Worm (Caenorhabditis elegans) whole organism, L4 larva: ENCODE results near the gene C46F11.5.

Experiments
- F10B5.3 ChIP-seq: sonication (generic microtip); optimal IDR thresholded peaks from 2 replicates; lab custom pipeline; 2016; ENCODE audit warnings: mild to moderate bottlenecking, missing genetic modification characterization, missing compliant biosample characterization
- F37D6.2 ChIP-seq: sonication (generic microtip); optimal IDR thresholded peaks from 2 replicates; lab custom pipeline; 2016; ENCODE audit warnings: mild to moderate bottlenecking, missing genetic modification characterization, missing compliant biosample characterization
- F49E8.2 ChIP-seq: sonication (generic microtip); optimal IDR thresholded peaks from 2 replicates; lab custom pipeline; 2016; ENCODE audit warnings: missing compliant biosample characterization, mild to moderate bottlenecking, missing genetic modification characterization, borderline replicate concordance
- T20F7.1 ChIP-seq: fragments of 200-800 bp; sonication (Bioruptor generic); optimal IDR thresholded peaks from 2 replicates; lab custom pipeline; 2018; ENCODE audit warnings: mild to moderate bottlenecking, missing genetic modification characterization, missing compliant biosample characterization
- T26A8.4 ChIP-seq: fragments of 200-800 bp; sonication (Bioruptor generic); IDR thresholded peaks from 2 replicates; pipeline ENCODE4 v1.3.6; 2022; ENCODE audit warnings: missing genetic modification characterization, missing compliant biosample characterization
- Y5F2A.4 ChIP-seq: fragments of 200-800 bp; sonication (Bioruptor generic); optimal IDR thresholded peaks from 2 replicates; lab custom pipeline; 2018; ENCODE audit warnings: mild to moderate bottlenecking, missing genetic modification characterization, missing compliant biosample characterization
- Y75B8A.6 ChIP-seq: fragments of 200-800 bp; sonication (Bioruptor generic); IDR thresholded peaks from 2 replicates; pipeline ENCODE4 v1.3.6; 2022; ENCODE audit warnings: missing genetic modification reagents, missing genetic modification characterization, missing compliant biosample characterization
- aha-1 ChIP-seq: fragments of 150-350 bp; peaks from one replicate; lab custom pipeline; 2014; ENCODE audit warnings: missing biosample characterization, missing genetic modification characterization
- arid-1 ChIP-seq: fragments of 200-800 bp; sonication (Bioruptor generic); conservative IDR thresholded peaks from 2 replicates; pipeline ENCODE4 v1.3.6; 2022; ENCODE audit warnings: missing genetic modification reagents, missing genetic modification characterization, missing compliant biosample characterization
- attf-4 ChIP-seq: sonication (generic microtip); optimal IDR thresholded peaks from 3 replicates; lab custom pipeline; 2017; ENCODE audit warnings: missing biosample characterization, missing genetic modification characterization
- ceh-28 ChIP-seq: fragments of 150-350 bp; optimal IDR thresholded peaks from 2 replicates; lab custom pipeline; 2014; ENCODE audit warnings: missing biosample characterization, missing genetic modification reagents, missing genetic modification characterization
- cey-2 ChIP-seq: sonication (generic microtip); optimal IDR thresholded peaks from 3 replicates; lab custom pipeline; 2017; ENCODE audit warnings: missing genetic modification characterization, mild to moderate bottlenecking, missing compliant biosample characterization, antibody characterized with exemption, borderline replicate concordance; ENCODE audit not compliant: insufficient read depth
- dmd-6 ChIP-seq: fragments of 200-800 bp; sonication (Bioruptor generic); IDR thresholded peaks from 2 replicates; pipeline ENCODE4 v1.3.6; 2022; ENCODE audit warnings: missing genetic modification reagents, missing genetic modification characterization, missing compliant biosample characterization
- dmd-9 ChIP-seq: fragments of 200-800 bp; sonication (Bioruptor generic); IDR thresholded peaks from 2 replicates; pipeline ENCODE4 v1.3.6; 2022; ENCODE audit warnings: missing genetic modification reagents, missing genetic modification characterization, missing compliant biosample characterization
- duxl-1 ChIP-seq: sonication (generic microtip); optimal IDR thresholded peaks from 2 replicates; lab custom pipeline; 2016; ENCODE audit warnings: mild to moderate bottlenecking, missing genetic modification characterization, moderate library complexity, missing compliant biosample characterization; ENCODE audit not compliant: poor library complexity
- fkh-10 ChIP-seq: fragments of 150-350 bp; optimal IDR thresholded peaks from 2 replicates; lab custom pipeline; 2014; ENCODE audit warnings: missing biosample characterization, missing genetic modification reagents, missing genetic modification characterization
- lim-7 ChIP-seq: fragments of 200-800 bp; sonication (Bioruptor generic); IDR thresholded peaks from 2 replicates; pipeline ENCODE4 v1.3.6; 2022; ENCODE audit warnings: missing genetic modification characterization, missing compliant biosample characterization
- lin-1 ChIP-seq: fragments of 200-800 bp; sonication (Bioruptor generic); IDR thresholded peaks from 2 replicates; pipeline ENCODE4 v1.3.6; 2022; ENCODE audit warnings: missing genetic modification reagents, missing genetic modification characterization, missing compliant biosample characterization
- lin-15B ChIP-seq: fragments of 150-350 bp; sonication (generic microtip); optimal IDR thresholded peaks from 3 replicates; lab custom pipeline; 2014; ENCODE audit warnings: missing biosample characterization, missing genetic modification characterization
- lin-29 ChIP-seq: fragments of 200-800 bp; sonication (Bioruptor generic); IDR thresholded peaks from 2 replicates; pipeline ENCODE4 v1.3.6; 2022; ENCODE audit warnings: missing genetic modification reagents, missing genetic modification characterization, missing compliant biosample characterization
- lin-38 ChIP-seq: fragments of 200-800 bp; sonication (Bioruptor generic); IDR thresholded peaks from 2 replicates; pipeline ENCODE4 v1.3.6; 2022; ENCODE audit warnings: missing genetic modification reagents, missing genetic modification characterization, missing compliant biosample characterization
- lir-3 ChIP-seq: sonication (generic microtip); optimal IDR thresholded peaks from 2 replicates; lab custom pipeline; 2016; ENCODE audit warnings: mild to moderate bottlenecking, missing genetic modification characterization, missing compliant biosample characterization
- lsy-2 ChIP-seq, 2 experiments: fragments of 150-350 bp in 1 of 2; sonication (generic microtip) in 1 of 2; optimal IDR thresholded peaks; 2 replicates each; lab custom pipeline; 2014 to 2017; ENCODE audit warnings: missing biosample characterization in 2 of 2, missing genetic modification characterization in 2 of 2
- mdl-1 ChIP-seq, 2 experiments: fragments of 150-350 bp in 1 of 2; sonication (generic microtip) in 1 of 2; optimal IDR thresholded peaks; 2 replicates each; lab custom pipeline; 2014 to 2017; ENCODE audit warnings: missing biosample characterization in 2 of 2, missing genetic modification characterization in 2 of 2
- mxl-2 ChIP-seq: fragments of 200-800 bp; sonication (Bioruptor generic); conservative IDR thresholded peaks from 2 replicates; pipeline ENCODE4 v1.3.6; 2022; ENCODE audit warnings: missing genetic modification reagents, missing genetic modification characterization, missing compliant biosample characterization
- mxl-3 ChIP-seq: fragments of 200-800 bp; sonication (Bioruptor generic); optimal IDR thresholded peaks from 2 replicates; lab custom pipeline; 2018; ENCODE audit warnings: mild to moderate bottlenecking, missing genetic modification characterization, missing compliant biosample characterization
- nhr-25 ChIP-seq: sonication (generic microtip); optimal IDR thresholded peaks from 2 replicates; lab custom pipeline; 2017; ENCODE audit warnings: missing genetic modification characterization, mild to moderate bottlenecking, missing compliant biosample characterization, antibody characterized with exemption, moderate library complexity, borderline replicate concordance; ENCODE audit not compliant: insufficient read depth
- nhr-28 ChIP-seq: fragments of 150-350 bp; optimal IDR thresholded peaks from 2 replicates; lab custom pipeline; 2014; ENCODE audit warnings: missing biosample characterization, missing genetic modification characterization
- nhr-41 ChIP-seq: fragments of 200-800 bp; sonication (Bioruptor generic); IDR thresholded peaks from 2 replicates; pipeline ENCODE4 v1.3.6; 2022; ENCODE audit warnings: missing genetic modification reagents, missing genetic modification characterization, missing compliant biosample characterization
- nhr-48 ChIP-seq: sonication (generic microtip); optimal IDR thresholded peaks from 2 replicates; lab custom pipeline; 2016; ENCODE audit warnings: mild to moderate bottlenecking, missing genetic modification characterization, missing compliant biosample characterization
- nhr-6 ChIP-seq: fragments of 150-350 bp; optimal IDR thresholded peaks from 2 replicates; lab custom pipeline; 2014; ENCODE audit warnings: missing biosample characterization, missing genetic modification characterization
- php-3 ChIP-seq: fragments of 200-800 bp; sonication (Bioruptor generic); IDR thresholded peaks from 2 replicates; pipeline ENCODE4 v1.3.6; 2022; ENCODE audit warnings: missing genetic modification reagents, missing genetic modification characterization, missing compliant biosample characterization
- sdz-12 ChIP-seq: fragments of 200-800 bp; sonication (Bioruptor generic); optimal IDR thresholded peaks from 2 replicates; lab custom pipeline; 2018; ENCODE audit warnings: mild to moderate bottlenecking, missing genetic modification characterization, missing compliant biosample characterization
- tag-97 ChIP-seq: fragments of 200-800 bp; sonication (Bioruptor generic); IDR thresholded peaks from 2 replicates; pipeline ENCODE4 v1.3.6; 2022; ENCODE audit warnings: missing genetic modification characterization, missing compliant biosample characterization
- zfp-3 ChIP-seq: fragments of 200-800 bp; sonication (Bioruptor generic); conservative IDR thresholded peaks from 2 replicates; pipeline ENCODE4 v1.3.6; 2022; ENCODE audit warnings: missing genetic modification reagents, missing genetic modification characterization, missing compliant biosample characterization
- ztf-11 ChIP-seq: fragments of 150-350 bp; optimal IDR thresholded peaks from 2 replicates; lab custom pipeline; 2014; ENCODE audit warnings: missing biosample characterization, missing genetic modification characterization

Gene C46F11.5

ce11 chrIII:3701411-3702310, 44.3 kb upstream of the C46F11.5 start, which contains the start of the genes pdi-1 and C14B1.2 (continued):
- TF ChIP-seq lin-15B (tag; lab: Kevin White, UChicago): no peak
- TF ChIP-seq ceh-28 (tag; lab: Kevin White, UChicago): no peak
- no peak for TF ChIP-seq lir-3 (tag; lab: Kevin White, UChicago)
- TF ChIP-seq zfp-3 (GFP tag; lab: Robert Waterston, UW): peak; percentile 63; the same call in 1 of the 2 replicates
- TF ChIP-seq lin-29: no peak
- peak in 1 of 2 experiments; percentile 71 for TF ChIP-seq lsy-2 (tag; optimal IDR thresholded peaks at IDR 0.05; lab: Kevin White, UChicago)
- TF ChIP-seq fkh-10 (GFP tag; lab: Kevin White, UChicago): no peak
- TF ChIP-seq dmd-6 (GFP tag; lab: Robert Waterston, UW): peak; percentile 74
- 0 out of 2 replicates have a peak, but pooled peaks have one; percentile 37 for TF ChIP-seq Y75B8A.6
- TF ChIP-seq mxl-2: no peak
- peak; percentile 55 for TF ChIP-seq nhr-28 (tag; lab: Kevin White, UChicago)
- 0 out of 2 replicates have a peak, but pooled peaks have one; percentile 55 for TF ChIP-seq lim-7 (GFP tag; lab: Robert Waterston, UW)
- TF ChIP-seq sdz-12 (GFP tag; lab: Kevin White, UChicago): no peak
- TF ChIP-seq attf-4 (tag; lab: Kevin White, UChicago): no peak
- no peak for TF ChIP-seq aha-1
- TF ChIP-seq F49E8.2 (tag; lab: Kevin White, UChicago): no peak
- TF ChIP-seq nhr-25: peak; percentile 83
- TF ChIP-seq arid-1 (GFP tag; lab: Robert Waterston, UW): peak; percentile 51; the same call in 1 of the 2 replicates
- peak; percentile 75 to 89 for TF ChIP-seq mdl-1 (tag; optimal IDR thresholded peaks at IDR 0.05; lab: Kevin White, UChicago)
- no peak for TF ChIP-seq lin-1 (GFP tag; lab: Robert Waterston, UW)
- TF ChIP-seq ztf-11 (tag; lab: Kevin White, UChicago): no peak
- peak; percentile 99 for TF ChIP-seq mxl-3
- TF ChIP-seq tag-97 (GFP tag; lab: Robert Waterston, UW): no peak
- TF ChIP-seq T20F7.1 (GFP tag; lab: Kevin White, UChicago): peak; percentile 66
- TF ChIP-seq nhr-48: peak; percentile 54
- no peak for TF ChIP-seq dmd-9 (GFP tag; lab: Robert Waterston, UW)
- peak; percentile 64; the same call in 1 of the 2 replicates for TF ChIP-seq nhr-41
- TF ChIP-seq php-3 (GFP tag; lab: Robert Waterston, UW): no peak
- TF ChIP-seq, all 104 proteins: peak for 35

- no peak for TF ChIP-seq cey-2
- peak; percentile 70 for TF ChIP-seq duxl-1 (tag; lab: Kevin White, UChicago)
- 0 out of 2 replicates have a peak, but pooled peaks have one; percentile 22 for TF ChIP-seq Y75B8A.6
- TF ChIP-seq attf-4 (tag; lab: Kevin White, UChicago): no peak
- no peak for TF ChIP-seq nhr-6 (tag; lab: Kevin White, UChicago)
- TF ChIP-seq lin-38: peak; percentile 46
- no peak for TF ChIP-seq F37D6.2
- no peak for TF ChIP-seq F10B5.3 (tag; lab: Kevin White, UChicago)
- TF ChIP-seq Y5F2A.4 (GFP tag; lab: Kevin White, UChicago): no peak
- 0 out of 2 replicates have a peak, but pooled peaks have one; percentile 10 for TF ChIP-seq arid-1 (GFP tag; lab: Robert Waterston, UW)
- peak; percentile 66 for TF ChIP-seq T26A8.4
Observed at ce11 chrIII:3699275-3699674, 41.9 kb upstream of the C46F11.5 start, which contains the start of gene cyn-9. Gene cyn-9, minus strand, starts transcription at chrIII:3699640.
